Fruit fly (Drosophila melanogaster): ENCODE results near the gene Tm2.
A peak's percentile ranks its signal among the peaks of the same experiment; 100 is the strongest.

Gene Tm2

dm6 chr3R:15342926-15343685 lies 33.1 kb downstream of the Tm2 start, which contains the start of gene Nagk (continued):
- TF ChIP-seq az2 (GFP tag; optimal IDR thresholded peaks at IDR 0.05), result peak; percentile 72
- peak; percentile 34 for TF ChIP-seq ftz-f1 (GFP tag; optimal IDR thresholded peaks at IDR 0.05)
- TF ChIP-seq CHES-1-like (GFP tag; optimal IDR thresholded peaks at IDR 0.05), result peak; percentile 38
- TF ChIP-seq maf-S (GFP tag; optimal IDR thresholded peaks at IDR 0.05), result peak; percentile 30
- TF ChIP-seq bigmax (GFP tag; optimal IDR thresholded peaks at IDR 0.05), result no peak
- TF ChIP-seq scrt (GFP tag; optimal IDR thresholded peaks at IDR 0.05), result peak; percentile 42
- TF ChIP-seq fd64A (GFP tag; optimal IDR thresholded peaks at IDR 0.05), result no peak
- TF ChIP-seq Neu2 (GFP tag; optimal IDR thresholded peaks at IDR 0.05; ENCODE audit: borderline replicate concordance), result no peak
- TF ChIP-seq Atf3 (GFP tag; optimal IDR thresholded peaks at IDR 0.05), result peak; percentile 6
- peak; percentile 1 to 85 for TF ChIP-seq crp (GFP tag; optimal IDR thresholded peaks at IDR 0.05)
- TF ChIP-seq CG16815 (GFP tag; optimal IDR thresholded peaks at IDR 0.05), result peak; percentile 54
- no peak; the same call in 1 of the 2 replicates for TF ChIP-seq Rx (GFP tag; IDR thresholded peaks at IDR 0.05)
- TF ChIP-seq CG17328 (GFP tag; IDR thresholded peaks at IDR 0.05), result peak; percentile 56
- no peak for TF ChIP-seq CkIIα-i1 (GFP tag; IDR thresholded peaks at IDR 0.05)
- TF ChIP-seq cwo (GFP tag; optimal IDR thresholded peaks at IDR 0.05), result peak; percentile 56
- TF ChIP-seq kay (GFP tag; optimal IDR thresholded peaks at IDR 0.05), result peak; percentile 52
- peak; percentile 76 for TF ChIP-seq CG11504 (tag; optimal IDR thresholded peaks at IDR 0.05)
- no peak for TF ChIP-seq CG1832 (GFP tag; optimal IDR thresholded peaks at IDR 0.05)
- no peak for TF ChIP-seq Hmx (GFP tag; optimal IDR thresholded peaks at IDR 0.05)
- peak; percentile 14 for TF ChIP-seq trem (tag; optimal IDR thresholded peaks at IDR 0.05)
- peak; percentile 19; the same call in 1 of the 2 replicates for TF ChIP-seq chm (GFP tag; IDR thresholded peaks at IDR 0.05)
- peak; percentile 45 for TF ChIP-seq bbx (GFP tag; IDR thresholded peaks at IDR 0.05; ENCODE audit: partially characterized antibody)
- TF ChIP-seq jing (GFP tag; optimal IDR thresholded peaks at IDR 0.05), result no peak
- TF ChIP-seq CG2889 (GFP tag; IDR thresholded peaks at IDR 0.05), result no peak
- TF ChIP-seq CG13287 (GFP tag; IDR thresholded peaks at IDR 0.05; ENCODE audit: partially characterized antibody), result peak; percentile 36; the same call in 1 of the 2 replicates
- TF ChIP-seq E2f2 (GFP tag; IDR thresholded peaks at IDR 0.05), result peak; percentile 87
- TF ChIP-seq CG8281 (tag; optimal IDR thresholded peaks at IDR 0.05), result peak; percentile 1
- peak; percentile 77 for TF ChIP-seq Hr3 (GFP tag; optimal IDR thresholded peaks at IDR 0.05)
- TF ChIP-seq pb (GFP tag; optimal IDR thresholded peaks at IDR 0.05), result no peak
- peak; percentile 60 for TF ChIP-seq CG16863 (GFP tag; optimal IDR thresholded peaks at IDR 0.05)
- TF ChIP-seq CrebB (tag; optimal IDR thresholded peaks at IDR 0.05), result peak; percentile 40
- no peak for TF ChIP-seq CG6254 (GFP tag; optimal IDR thresholded peaks at IDR 0.05)
- TF ChIP-seq ATbp (GFP tag; optimal IDR thresholded peaks at IDR 0.05), result no peak
- TF ChIP-seq CG1603 (tag; optimal IDR thresholded peaks at IDR 0.05), result peak; percentile 48
- peak; percentile 64 for TF ChIP-seq CG2116 (GFP tag; optimal IDR thresholded peaks at IDR 0.05)
- no peak for TF ChIP-seq Hr39 (optimal IDR thresholded peaks at IDR 0.05)
- peak; percentile 57 for TF ChIP-seq gcm2 (GFP tag; optimal IDR thresholded peaks at IDR 0.05)
- no peak for TF ChIP-seq CG15696 (tag; optimal IDR thresholded peaks at IDR 0.05)
- TF ChIP-seq CG10366 (GFP tag; IDR thresholded peaks at IDR 0.05), result peak; percentile 29; the same call in 1 of the 2 replicates
- peak; percentile 77 for TF ChIP-seq CG12391 (tag; optimal IDR thresholded peaks at IDR 0.05)
- TF ChIP-seq Elba2 (GFP tag; optimal IDR thresholded peaks at IDR 0.05), result peak; percentile 10
- peak; percentile 13 for TF ChIP-seq wek (GFP tag; optimal IDR thresholded peaks at IDR 0.05)
- peak; percentile 4 for TF ChIP-seq slou (GFP tag; optimal IDR thresholded peaks at IDR 0.05)
- peak; percentile 21; the same call in 1 of the 2 replicates for TF ChIP-seq CG9215 (GFP tag; IDR thresholded peaks at IDR 0.05)
- peak; percentile 4 for TF ChIP-seq CG30020 (tag; optimal IDR thresholded peaks at IDR 0.05)
- peak; percentile 38 for TF ChIP-seq CG10654 (GFP tag; optimal IDR thresholded peaks at IDR 0.05)
- TF ChIP-seq CG11085 (GFP tag; IDR thresholded peaks at IDR 0.05), result no peak
- no peak for TF ChIP-seq CG16813 (GFP tag; IDR thresholded peaks at IDR 0.05; ENCODE audit: partially characterized antibody)
- TF ChIP-seq HLH54F (GFP tag; optimal IDR thresholded peaks at IDR 0.05), result peak; percentile 57
